Fruit fly (Drosophila melanogaster) whole organism, embryonic: ENCODE data around the gene wrd.
A peak's percentile ranks its signal among the peaks of the same experiment; 100 is the strongest.

ENCODE experiments used
- BEAF-32 ChIP-seq: fragments of 200-800 bp; sonication (Bioruptor generic); optimal IDR thresholded peaks from 3 replicates; lab custom pipeline; 2017; ENCODE audit warnings: missing biosample characterization, missing genetic modification characterization, mild to moderate bottlenecking, moderate library complexity, missing genetic modification reagents
- Blimp-1 ChIP-seq: fragments of 200-800 bp; sonication (Bioruptor generic); optimal IDR thresholded peaks from 3 replicates; lab custom pipeline; 2018; ENCODE audit warnings: missing biosample characterization, missing genetic modification characterization, mild to moderate bottlenecking, moderate library complexity, missing genetic modification reagents
- CG12659 ChIP-seq: fragments of 200-800 bp; sonication (Bioruptor generic); optimal IDR thresholded peaks from 3 replicates; lab custom pipeline; 2017; ENCODE audit warnings: mild to moderate bottlenecking, missing biosample characterization, missing genetic modification reagents, missing genetic modification characterization
- CG12942 ChIP-seq: fragments of 200-800 bp; sonication (Bioruptor generic); optimal IDR thresholded peaks from 3 replicates; lab custom pipeline; 2016; ENCODE audit warnings: missing biosample characterization, missing genetic modification characterization
- CG13287 ChIP-seq: fragments of 200-800 bp; sonication (Bioruptor generic); IDR thresholded peaks from 2 replicates; pipeline ENCODE4 v1.3.6; 2022; ENCODE audit warnings: missing biosample characterization, missing genetic modification characterization; ENCODE audit not compliant: partially characterized antibody
- CG13424 ChIP-seq: fragments of 200-800 bp; sonication (Bioruptor generic); optimal IDR thresholded peaks from 2 replicates; lab custom pipeline; 2019; ENCODE audit warnings: missing biosample characterization, mild to moderate bottlenecking, missing genetic modification characterization, moderate library complexity
- CG14860 ChIP-seq: fragments of 200-800 bp; sonication (Bioruptor generic); IDR thresholded peaks from 3 replicates; pipeline ENCODE4 v1.3.6; 2022; ENCODE audit warnings: missing biosample characterization, missing genetic modification characterization; ENCODE audit not compliant: partially characterized antibody
- CG15514 ChIP-seq: fragments of 200-800 bp; sonication (Bioruptor generic); optimal IDR thresholded peaks from 3 replicates; lab custom pipeline; 2017; ENCODE audit warnings: missing biosample characterization, missing genetic modification characterization, mild to moderate bottlenecking, moderate library complexity, missing genetic modification reagents
- CG16813 ChIP-seq: fragments of 200-800 bp; sonication (Bioruptor generic); IDR thresholded peaks from 3 replicates; pipeline ENCODE4 v1.3.6; 2022; ENCODE audit warnings: missing biosample characterization, missing genetic modification characterization; ENCODE audit not compliant: partially characterized antibody
- CG16863 ChIP-seq: fragments of 200-800 bp; sonication (Bioruptor generic); optimal IDR thresholded peaks from 3 replicates; lab custom pipeline; 2016; ENCODE audit warnings: missing biosample characterization, missing genetic modification characterization
- CG1792 ChIP-seq: fragments of 200-800 bp; sonication (Bioruptor generic); optimal IDR thresholded peaks from 2 replicates; lab custom pipeline; 2016; ENCODE audit warnings: missing biosample characterization, missing genetic modification characterization
- CG2116 ChIP-seq: fragments of 200-800 bp; sonication (Bioruptor generic); optimal IDR thresholded peaks from 3 replicates; lab custom pipeline; 2018; ENCODE audit warnings: missing biosample characterization, mild to moderate bottlenecking, missing genetic modification characterization
- CG2120 ChIP-seq: fragments of 200-800 bp; sonication (Bioruptor generic); optimal IDR thresholded peaks from 3 replicates; lab custom pipeline; 2016; ENCODE audit warnings: missing biosample characterization, missing genetic modification characterization
- CG30403 ChIP-seq: fragments of 200-800 bp; sonication (Bioruptor generic); optimal IDR thresholded peaks from 3 replicates; lab custom pipeline; 2016; ENCODE audit warnings: missing biosample characterization, missing genetic modification characterization
- CG31224 ChIP-seq: fragments of 200-800 bp; sonication (Bioruptor generic); IDR thresholded peaks from 2 replicates; pipeline ENCODE4 v1.3.6; 2022; ENCODE audit warnings: missing biosample characterization, missing genetic modification characterization
- CG33213 ChIP-seq: fragments of 200-800 bp; sonication (Bioruptor generic); optimal IDR thresholded peaks from 3 replicates; lab custom pipeline; 2016; ENCODE audit warnings: missing biosample characterization, missing genetic modification characterization
- CG34224 ChIP-seq: fragments of 200-800 bp; sonication (Bioruptor generic); IDR thresholded peaks from 3 replicates; pipeline ENCODE4 v1.3.6; 2022; ENCODE audit warnings: missing biosample characterization, missing genetic modification characterization; ENCODE audit not compliant: partially characterized antibody
- CG42726 ChIP-seq: fragments of 200-800 bp; sonication (Bioruptor generic); IDR thresholded peaks from 2 replicates; pipeline ENCODE4 v1.3.6; 2022; ENCODE audit warnings: missing biosample characterization, missing genetic modification characterization; ENCODE audit not compliant: partially characterized antibody
- CG6254 ChIP-seq: fragments of 200-800 bp; sonication (Bioruptor generic); optimal IDR thresholded peaks from 3 replicates; lab custom pipeline; 2017; ENCODE audit warnings: mild to moderate bottlenecking, missing biosample characterization, missing genetic modification reagents, missing genetic modification characterization
- CG7839 ChIP-seq: fragments of 200-800 bp; sonication (Bioruptor generic); optimal IDR thresholded peaks from 3 replicates; lab custom pipeline; 2018; ENCODE audit warnings: missing biosample characterization, mild to moderate bottlenecking, missing genetic modification characterization, moderate library complexity
- CG9437 ChIP-seq: fragments of 200-800 bp; sonication (Bioruptor generic); optimal IDR thresholded peaks from 2 replicates; lab custom pipeline; 2018; ENCODE audit warnings: missing biosample characterization, mild to moderate bottlenecking, missing genetic modification characterization
- CG9609 ChIP-seq: fragments of 200-800 bp; sonication (Bioruptor generic); optimal IDR thresholded peaks from 3 replicates; lab custom pipeline; 2016; ENCODE audit warnings: missing biosample characterization, missing genetic modification characterization
- CG9817 ChIP-seq: fragments of 200-800 bp; sonication (Bioruptor generic); optimal IDR thresholded peaks from 2 replicates; lab custom pipeline; 2018; ENCODE audit warnings: missing biosample characterization, mild to moderate bottlenecking, missing genetic modification characterization, moderate library complexity
- Dip3 ChIP-seq: fragments of 200-800 bp; sonication (Bioruptor generic); optimal IDR thresholded peaks from 3 replicates; lab custom pipeline; 2016; ENCODE audit warnings: missing biosample characterization, missing genetic modification characterization
- Gug ChIP-seq: fragments of 200-800 bp; sonication (Bioruptor generic); IDR thresholded peaks from 4 replicates; pipeline ENCODE4 v1.3.6; 2022; ENCODE audit warnings: missing biosample characterization, missing genetic modification characterization
- HmgZ ChIP-seq: fragments of 200-800 bp; sonication (Bioruptor generic); optimal IDR thresholded peaks from 2 replicates; lab custom pipeline; 2018; ENCODE audit warnings: missing biosample characterization, mild to moderate bottlenecking, missing genetic modification characterization
- Hr51 ChIP-seq, 2 experiments: fragments of 200-800 bp; sonication (Bioruptor generic); optimal IDR thresholded peaks; 2 replicates in 1 of 2; 3 replicates in 1 of 2; lab custom pipeline; 2016 to 2018; ENCODE audit warnings: missing biosample characterization in 2 of 2, missing genetic modification characterization in 2 of 2, mild to moderate bottlenecking in 1 of 2, moderate library complexity in 1 of 2
- Pdp1 ChIP-seq, 2 experiments: fragments of 200-800 bp; sonication (Bioruptor generic); optimal IDR thresholded peaks; 3 replicates each; lab custom pipeline; 2016; ENCODE audit warnings: missing biosample characterization in 2 of 2, missing genetic modification characterization in 2 of 2, mild to moderate bottlenecking in 1 of 2, moderate library complexity in 1 of 2
- Rfx ChIP-seq: fragments of 200-800 bp; sonication (Bioruptor generic); IDR thresholded peaks from 2 replicates; pipeline ENCODE4 v1.3.6; 2022; ENCODE audit warnings: missing biosample characterization, missing genetic modification characterization
- Scr ChIP-seq: fragments of 200-800 bp; sonication (Bioruptor generic); IDR thresholded peaks from 2 replicates; pipeline ENCODE4 v1.3.6; 2022; ENCODE audit warnings: missing biosample characterization, missing genetic modification characterization; ENCODE audit not compliant: partially characterized antibody
- Sox102F ChIP-seq: fragments of 200-800 bp; sonication (Bioruptor generic); optimal IDR thresholded peaks from 2 replicates; lab custom pipeline; 2018; ENCODE audit warnings: missing biosample characterization, mild to moderate bottlenecking, missing genetic modification characterization, moderate library complexity
- Spps ChIP-seq: fragments of 200-800 bp; sonication (Bioruptor generic); optimal IDR thresholded peaks from 2 replicates; lab custom pipeline; 2018; ENCODE audit warnings: missing biosample characterization, mild to moderate bottlenecking, missing genetic modification characterization
- Ssrp ChIP-seq: fragments of 200-800 bp; sonication (Bioruptor generic); optimal IDR thresholded peaks from 2 replicates; lab custom pipeline; 2018; ENCODE audit warnings: missing biosample characterization, mild to moderate bottlenecking, missing genetic modification characterization, moderate library complexity
- al ChIP-seq: fragments of 200-800 bp; sonication (Bioruptor generic); IDR thresholded peaks from 2 replicates; pipeline ENCODE4 v1.3.6; 2022; ENCODE audit warnings: missing biosample characterization, missing genetic modification characterization
- bab2 ChIP-seq: fragments of 200-800 bp; sonication (Bioruptor generic); optimal IDR thresholded peaks from 2 replicates; lab custom pipeline; 2016; ENCODE audit warnings: missing biosample characterization, missing genetic modification characterization
- bcd ChIP-seq: fragments of 200-800 bp; sonication (Bioruptor generic); optimal IDR thresholded peaks from 2 replicates; lab custom pipeline; 2017; ENCODE audit warnings: missing biosample characterization, mild to moderate bottlenecking, missing genetic modification characterization
- crc ChIP-seq: fragments of 200-800 bp; sonication (Bioruptor generic); optimal IDR thresholded peaks from 2 replicates; lab custom pipeline; 2016; ENCODE audit warnings: missing biosample characterization, missing genetic modification characterization
- ind ChIP-seq: fragments of 200-800 bp; sonication (Bioruptor generic); optimal IDR thresholded peaks from 3 replicates; lab custom pipeline; 2016; ENCODE audit warnings: missing biosample characterization, missing genetic modification characterization
- insv ChIP-seq, 2 experiments: fragments of 200-800 bp; sonication (Bioruptor generic); optimal IDR thresholded peaks; 3 replicates each; lab custom pipeline; 2016 to 2018; ENCODE audit warnings: missing biosample characterization in 2 of 2, missing genetic modification characterization in 2 of 2
- ken ChIP-seq: fragments of 200-800 bp; sonication (Bioruptor generic); IDR thresholded peaks from 3 replicates; pipeline ENCODE4 v1.3.6; 2022; ENCODE audit warnings: missing biosample characterization, missing genetic modification characterization
- knrl ChIP-seq: fragments of 200-800 bp; sonication (Bioruptor generic); IDR thresholded peaks from 3 replicates; pipeline ENCODE4 v1.3.6; 2022; ENCODE audit warnings: missing biosample characterization, missing genetic modification characterization; ENCODE audit not compliant: partially characterized antibody
- nmo ChIP-seq: fragments of 200-800 bp; sonication (Bioruptor generic); optimal IDR thresholded peaks from 2 replicates; lab custom pipeline; 2018; ENCODE audit warnings: missing biosample characterization, mild to moderate bottlenecking, missing genetic modification characterization, moderate library complexity
- phol ChIP-seq: fragments of 200-800 bp; sonication (Bioruptor generic); optimal IDR thresholded peaks from 3 replicates; lab custom pipeline; 2018; ENCODE audit warnings: missing biosample characterization, mild to moderate bottlenecking, missing genetic modification characterization, moderate library complexity
- stwl ChIP-seq: fragments of 200-800 bp; sonication (Bioruptor generic); optimal IDR thresholded peaks from 3 replicates; lab custom pipeline; 2018; ENCODE audit warnings: missing biosample characterization, mild to moderate bottlenecking, missing genetic modification characterization, moderate library complexity
- tio ChIP-seq: fragments of 200-800 bp; sonication (Bioruptor generic); optimal IDR thresholded peaks from 2 replicates; lab custom pipeline; 2017; ENCODE audit warnings: missing biosample characterization, missing genetic modification characterization, inconsistent platforms
- trem ChIP-seq: fragments of 200-800 bp; optimal IDR thresholded peaks from 3 replicates; lab custom pipeline; 2019; ENCODE audit warnings: missing biosample characterization, mild to moderate bottlenecking, missing genetic modification characterization, moderate library complexity
- vfl ChIP-seq: fragments of 200-800 bp; sonication (Bioruptor generic); optimal IDR thresholded peaks from 2 replicates; lab custom pipeline; 2016; ENCODE audit warnings: missing biosample characterization, missing genetic modification characterization
- wdn ChIP-seq: fragments of 200-800 bp; sonication (Bioruptor generic); IDR thresholded peaks from 2 replicates; pipeline ENCODE4 v1.3.6; 2022; ENCODE audit warnings: missing biosample characterization, missing genetic modification characterization

wrd gene

DNA sequence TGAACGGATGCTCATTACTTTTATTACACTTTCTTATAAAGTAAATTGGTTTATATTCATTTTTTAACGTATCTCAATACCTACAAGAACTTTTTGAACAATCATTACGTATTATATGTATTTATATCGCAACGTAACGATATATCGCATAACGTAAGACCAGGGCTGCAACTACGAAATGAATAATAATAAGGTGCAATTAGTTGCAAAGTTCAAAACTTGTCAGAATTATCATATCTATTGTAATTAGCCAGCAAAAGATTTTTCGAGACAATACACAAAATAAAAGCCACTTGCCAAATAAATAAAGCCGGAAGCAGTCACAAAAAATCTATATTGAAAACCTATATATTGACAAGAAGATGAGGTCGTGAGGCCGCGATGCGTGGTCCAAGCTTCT, 47.7 kb downstream of the wrd start (continued):
- peak; percentile 39 for TF ChIP-seq CG12659 (GFP tag; lab: Kevin White, UChicago)
- TF ChIP-seq Blimp-1 (GFP tag; lab: Kevin White, UChicago): no peak
- peak; percentile 15 for TF ChIP-seq vfl (GFP tag; lab: Kevin White, UChicago)
- peak; percentile 69 for TF ChIP-seq CG15514 (GFP tag; lab: Kevin White, UChicago)
- peak; percentile 91 for TF ChIP-seq CG13287 (GFP tag; lab: Robert Waterston, UW)
- peak; percentile 40 for TF ChIP-seq Dip3
- TF ChIP-seq CG2120: peak; percentile 75
- TF ChIP-seq Rfx: peak; percentile 54
- TF ChIP-seq Pdp1 (GFP tag; optimal IDR thresholded peaks at IDR 0.05; lab: Kevin White, UChicago): peak in 1 of 2 experiments; percentile 40
- no peak for TF ChIP-seq insv (GFP tag; optimal IDR thresholded peaks at IDR 0.05; lab: Kevin White, UChicago)
- TF ChIP-seq knrl (GFP tag; lab: Robert Waterston, UW): peak; percentile 72; the same call in 2 of the 3 replicates
- TF ChIP-seq stwl (tag; lab: Kevin White, UChicago): peak; percentile 67
- TF ChIP-seq CG1792 (GFP tag; lab: Kevin White, UChicago): peak; percentile 2
- peak; percentile 53 for TF ChIP-seq CG2116
- peak; percentile 100 for TF ChIP-seq CG9437 (GFP tag; lab: Kevin White, UChicago)
- peak; percentile 20 for TF ChIP-seq trem (tag; lab: Kevin White, UChicago)
- peak; percentile 79 for TF ChIP-seq Scr
- peak; percentile 6 for TF ChIP-seq CG12942
- peak; percentile 25 for TF ChIP-seq CG33213
- peak; percentile 13 for TF ChIP-seq tio (GFP tag; lab: Kevin White, UChicago)
- 0 out of 2 replicates have a peak, but pooled peaks have one; percentile 44 for TF ChIP-seq CG42726
- TF ChIP-seq bab2 (GFP tag; lab: Kevin White, UChicago): peak; percentile 38
- TF ChIP-seq CG16813: peak; percentile 65
- peak; percentile 70 for TF ChIP-seq BEAF-32
- TF ChIP-seq wdn (GFP tag; lab: Robert Waterston, UW): no peak
- peak; percentile 66 for TF ChIP-seq CG6254
- TF ChIP-seq ind: peak; percentile 53
- TF ChIP-seq Spps (tag; lab: Kevin White, UChicago): no peak
- peak; percentile 40 for TF ChIP-seq Sox102F (GFP tag; lab: Kevin White, UChicago)
- peak; percentile 12 for TF ChIP-seq CG16863 (GFP tag; lab: Kevin White, UChicago)
- no peak for TF ChIP-seq CG31224 (GFP tag; lab: Robert Waterston, UW)
- TF ChIP-seq CG34224 (GFP tag; lab: Robert Waterston, UW): peak; percentile 78
- peak; percentile 59 for TF ChIP-seq CG30403 (GFP tag; lab: Kevin White, UChicago)
- TF ChIP-seq Ssrp: peak; percentile 4
- peak; percentile 37 for TF ChIP-seq phol (tag; lab: Kevin White, UChicago)
- TF ChIP-seq CG9817 (tag; lab: Kevin White, UChicago): peak; percentile 26
- TF ChIP-seq bcd (GFP tag; lab: Kevin White, UChicago): peak; percentile 20
- TF ChIP-seq Hr51 (GFP tag; optimal IDR thresholded peaks at IDR 0.05; lab: Kevin White, UChicago): peak in 1 of 2 experiments; percentile 19
- TF ChIP-seq al (GFP tag; lab: Robert Waterston, UW): 0 out of 2 replicates have a peak, but pooled peaks have one; percentile 10
- TF ChIP-seq CG9609 (GFP tag; lab: Kevin White, UChicago): peak; percentile 26
- peak; percentile 40 for TF ChIP-seq CG7839 (tag; lab: Kevin White, UChicago)
- TF ChIP-seq nmo (GFP tag; lab: Kevin White, UChicago): peak; percentile 4
- TF ChIP-seq CG13424: peak; percentile 32
- no peak for TF ChIP-seq ken (GFP tag; lab: Robert Waterston, UW)
- TF ChIP-seq HmgZ (tag; lab: Kevin White, UChicago): peak; percentile 46
- peak; percentile 29 for TF ChIP-seq crc
- TF ChIP-seq Gug: no peak
- TF ChIP-seq CG14860 (GFP tag; lab: Robert Waterston, UW): 0 out of 3 replicates have a peak, but pooled peaks have one; percentile 36
